Worm (Caenorhabditis elegans) whole organism, L1 larva: ENCODE results near the gene EEED8.13.
A peak's percentile ranks its signal among the peaks of the same experiment; 100 is the strongest.

Source experiments
- C34B4.2 ChIP-seq: sonication (generic microtip); optimal IDR thresholded peaks from 2 replicates; lab custom pipeline; 2017; ENCODE audit warnings: mild to moderate bottlenecking, missing genetic modification characterization, missing compliant biosample characterization
- Y116A8C.19 ChIP-seq: sonication (generic microtip); optimal IDR thresholded peaks from 2 replicates; lab custom pipeline; 2016; ENCODE audit warnings: missing compliant biosample characterization, missing genetic modification characterization, borderline replicate concordance
- alr-1 ChIP-seq: fragments of 200-800 bp; sonication (Bioruptor generic); optimal IDR thresholded peaks from 2 replicates; lab custom pipeline; 2018; ENCODE audit warnings: borderline replicate concordance, mild to moderate bottlenecking, missing genetic modification characterization, missing compliant biosample characterization
- aly-2 ChIP-seq: fragments of 150-350 bp; optimal IDR thresholded peaks from 2 replicates; lab custom pipeline; 2014; ENCODE audit warnings: missing biosample characterization, missing genetic modification characterization
- blmp-1 ChIP-seq: fragments of 150-350 bp; optimal IDR thresholded peaks from 2 replicates; lab custom pipeline; 2014; ENCODE audit warnings: missing biosample characterization, missing genetic modification characterization
- ceh-88 ChIP-seq: fragments of 200-800 bp; sonication (Bioruptor generic); IDR thresholded peaks from 2 replicates; pipeline ENCODE4 v1.3.6; 2022; ENCODE audit warnings: missing genetic modification characterization, missing compliant biosample characterization
- ceh-90 ChIP-seq: sonication (generic microtip); optimal IDR thresholded peaks from 2 replicates; lab custom pipeline; 2016; ENCODE audit warnings: missing genetic modification characterization, missing compliant biosample characterization
- ces-1 ChIP-seq: fragments of 150-350 bp; optimal IDR thresholded peaks from 2 replicates; lab custom pipeline; 2014; ENCODE audit warnings: missing biosample characterization, missing genetic modification reagents, missing genetic modification characterization
- dpl-1 ChIP-seq, 3 experiments: fragments of 150-350 bp in 2 of 3; sonication (generic microtip) in 1 of 3; optimal IDR thresholded peaks; 2 replicates each; lab custom pipeline; 2014 to 2017; ENCODE audit warnings: missing biosample characterization in 3 of 3, missing genetic modification characterization in 3 of 3, missing genetic modification reagents in 3 of 3
- dsc-1 ChIP-seq: sonication (generic microtip); optimal IDR thresholded peaks from 2 replicates; lab custom pipeline; 2016; ENCODE audit warnings: mild to moderate bottlenecking, missing genetic modification characterization, missing compliant biosample characterization
- egl-13 ChIP-seq: sonication (generic microtip); optimal IDR thresholded peaks from 2 replicates; lab custom pipeline; 2016; ENCODE audit warnings: missing genotype, missing genetic modification reagents, missing genetic modification characterization, missing compliant biosample characterization
- egl-27 ChIP-seq, 2 experiments: fragments of 150-350 bp in 1 of 2; sonication (generic microtip); optimal IDR thresholded peaks; 3 replicates each; lab custom pipeline; 2017 to 2018; ENCODE audit warnings: missing biosample characterization in 2 of 2, missing genetic modification characterization in 2 of 2, missing genetic modification reagents in 2 of 2
- elt-2 ChIP-seq: sonication (generic microtip); optimal IDR thresholded peaks from 2 replicates; lab custom pipeline; 2016; ENCODE audit warnings: missing genetic modification characterization, mild to moderate bottlenecking, inconsistent platforms, missing compliant biosample characterization, missing genetic modification reagents
- fkh-10 ChIP-seq: sonication (generic microtip); optimal IDR thresholded peaks from 2 replicates; lab custom pipeline; 2017; ENCODE audit warnings: missing biosample characterization, missing genetic modification reagents, missing genetic modification characterization
- fkh-4 ChIP-seq: sonication (generic microtip); optimal IDR thresholded peaks from 2 replicates; lab custom pipeline; 2016; ENCODE audit warnings: missing compliant biosample characterization, missing genetic modification characterization, borderline replicate concordance
- fkh-8 ChIP-seq: sonication (generic microtip); optimal IDR thresholded peaks from 2 replicates; lab custom pipeline; 2016; ENCODE audit warnings: mild to moderate bottlenecking, missing genetic modification characterization, missing compliant biosample characterization
- hlh-17 ChIP-seq: fragments of 200-800 bp; sonication (Bioruptor generic); optimal IDR thresholded peaks from 2 replicates; lab custom pipeline; 2018; ENCODE audit warnings: missing genetic modification characterization, mild to moderate bottlenecking, missing compliant biosample characterization, moderate library complexity, borderline replicate concordance
- hlh-4 ChIP-seq: sonication (generic microtip); optimal IDR thresholded peaks from 2 replicates; lab custom pipeline; 2016; ENCODE audit warnings: mild to moderate bottlenecking, missing genetic modification characterization, missing compliant biosample characterization
- hpl-2 ChIP-seq: fragments of 150-350 bp; optimal IDR thresholded peaks from 2 replicates; lab custom pipeline; 2014; ENCODE audit warnings: missing biosample characterization, missing genetic modification reagents, missing genetic modification characterization
- irx-1 ChIP-seq: sonication (generic microtip); optimal IDR thresholded peaks from 2 replicates; lab custom pipeline; 2016; ENCODE audit warnings: missing genetic modification characterization, missing compliant biosample characterization
- isw-1 ChIP-seq: fragments of 200-800 bp; sonication (Bioruptor generic); IDR thresholded peaks from 2 replicates; pipeline ENCODE4 v1.3.6; 2022; ENCODE audit warnings: missing genetic modification characterization, missing compliant biosample characterization
- jun-1 ChIP-seq: fragments of 150-350 bp; optimal IDR thresholded peaks from 2 replicates; lab custom pipeline; 2014; ENCODE audit warnings: missing biosample characterization, missing genetic modification reagents, missing genetic modification characterization
- lin-35 ChIP-seq, 2 experiments: fragments of 150-350 bp; optimal IDR thresholded peaks; 2 replicates each; lab custom pipeline; 2014; ENCODE audit warnings: missing biosample characterization in 2 of 2, missing genetic modification characterization in 2 of 2, missing genetic modification reagents in 2 of 2
- mdl-1 ChIP-seq, 2 experiments: fragments of 150-350 bp; optimal IDR thresholded peaks; 2 replicates each; lab custom pipeline; 2014 to 2017; ENCODE audit warnings: missing biosample characterization in 2 of 2, missing genetic modification characterization in 2 of 2, inconsistent platforms in 1 of 2
- mef-2 ChIP-seq: fragments of 150-350 bp; optimal IDR thresholded peaks from 2 replicates; lab custom pipeline; 2014; ENCODE audit warnings: missing biosample characterization, missing genetic modification characterization
- mep-1 ChIP-seq: fragments of 150-350 bp; optimal IDR thresholded peaks from 2 replicates; lab custom pipeline; 2014; ENCODE audit warnings: missing biosample characterization, missing genetic modification characterization
- nhr-12 ChIP-seq: sonication (generic microtip); optimal IDR thresholded peaks from 2 replicates; lab custom pipeline; 2017; ENCODE audit warnings: missing biosample characterization, missing genetic modification characterization
- nhr-19 ChIP-seq: fragments of 200-800 bp; sonication (Bioruptor generic); conservative IDR thresholded peaks from 2 replicates; pipeline ENCODE4 v1.3.6; 2022; ENCODE audit warnings: missing genetic modification characterization, missing compliant biosample characterization
- nhr-20 ChIP-seq: sonication (generic microtip); optimal IDR thresholded peaks from 2 replicates; lab custom pipeline; 2016; ENCODE audit warnings: mild to moderate bottlenecking, missing genetic modification characterization, missing compliant biosample characterization
- nhr-237 ChIP-seq: fragments of 150-350 bp; optimal IDR thresholded peaks from 2 replicates; lab custom pipeline; 2014; ENCODE audit warnings: missing biosample characterization, missing genetic modification characterization
- nhr-47 ChIP-seq: sonication (generic microtip); optimal IDR thresholded peaks from 2 replicates; lab custom pipeline; 2016; ENCODE audit warnings: mild to moderate bottlenecking, missing genetic modification characterization, moderate library complexity, missing compliant biosample characterization
- nhr-76 ChIP-seq: sonication (generic microtip); optimal IDR thresholded peaks from 2 replicates; lab custom pipeline; 2017; ENCODE audit warnings: missing biosample characterization, missing genetic modification characterization
- nhr-77 ChIP-seq: fragments of 150-350 bp; optimal IDR thresholded peaks from 2 replicates; lab custom pipeline; 2014; ENCODE audit warnings: missing biosample characterization, missing genetic modification characterization
- pag-3 ChIP-seq: sonication (generic microtip); optimal IDR thresholded peaks from 2 replicates; lab custom pipeline; 2017; ENCODE audit warnings: missing genetic modification characterization, mild to moderate bottlenecking, missing compliant biosample characterization, antibody characterized with exemption, borderline replicate concordance; ENCODE audit not compliant: insufficient read depth
- pax-3 ChIP-seq: fragments of 200-800 bp; sonication (Bioruptor generic); optimal IDR thresholded peaks from 2 replicates; lab custom pipeline; 2018; ENCODE audit warnings: mild to moderate bottlenecking, missing genetic modification characterization, moderate library complexity, missing compliant biosample characterization
- pqm-1 ChIP-seq: sonication (generic microtip); optimal IDR thresholded peaks from 3 replicates; lab custom pipeline; 2017; ENCODE audit warnings: missing biosample characterization, missing genetic modification characterization
- rnt-1 ChIP-seq: sonication (generic microtip); optimal IDR thresholded peaks from 2 replicates; lab custom pipeline; 2016; ENCODE audit warnings: mild to moderate bottlenecking, missing genetic modification characterization, moderate library complexity, missing compliant biosample characterization
- snu-23 ChIP-seq: sonication (generic microtip); optimal IDR thresholded peaks from 2 replicates; lab custom pipeline; 2016; ENCODE audit warnings: missing genetic modification characterization, missing compliant biosample characterization
- sox-4 ChIP-seq: sonication (generic microtip); optimal IDR thresholded peaks from 2 replicates; lab custom pipeline; 2016; ENCODE audit warnings: missing genetic modification characterization, missing compliant biosample characterization
- sptf-1 ChIP-seq: fragments of 150-350 bp; optimal IDR thresholded peaks from 2 replicates; lab custom pipeline; 2014; ENCODE audit warnings: missing biosample characterization, missing genetic modification characterization
- swsn-7 ChIP-seq: sonication (generic microtip); optimal IDR thresholded peaks from 2 replicates; lab custom pipeline; 2016; ENCODE audit warnings: missing genetic modification characterization, missing compliant biosample characterization
- tbx-2 ChIP-seq: sonication (generic microtip); optimal IDR thresholded peaks from 2 replicates; lab custom pipeline; 2016; ENCODE audit warnings: missing genetic modification characterization, missing compliant biosample characterization
- tlp-1 ChIP-seq: fragments of 150-350 bp; optimal IDR thresholded peaks from 2 replicates; lab custom pipeline; 2014; ENCODE audit warnings: missing biosample characterization, missing genetic modification characterization
- unc-130 ChIP-seq: fragments of 150-350 bp; optimal IDR thresholded peaks from 2 replicates; lab custom pipeline; 2017; ENCODE audit warnings: missing biosample characterization, missing genetic modification characterization, inconsistent platforms
- unc-30 ChIP-seq: sonication (generic microtip); optimal IDR thresholded peaks from 2 replicates; lab custom pipeline; 2017; ENCODE audit warnings: missing biosample characterization, missing genetic modification characterization
- unc-62 ChIP-seq: fragments of 150-350 bp; optimal IDR thresholded peaks from 2 replicates; lab custom pipeline; 2014; ENCODE audit warnings: missing biosample characterization, missing genetic modification reagents, missing genetic modification characterization
- unc-98 ChIP-seq: fragments of 200-800 bp; sonication (Bioruptor generic); IDR thresholded peaks from 2 replicates; pipeline ENCODE4 v1.3.6; 2022; ENCODE audit warnings: missing genetic modification characterization, missing compliant biosample characterization
- vab-15 ChIP-seq: sonication (generic microtip); optimal IDR thresholded peaks from 2 replicates; lab custom pipeline; 2017; ENCODE audit warnings: missing genotype, mild to moderate bottlenecking, missing genetic modification characterization, missing compliant biosample characterization
- xbp-1 ChIP-seq: sonication (generic microtip); optimal IDR thresholded peaks from 2 replicates; lab custom pipeline; 2016; ENCODE audit warnings: missing genetic modification characterization, missing compliant biosample characterization
- ztf-11 ChIP-seq, 2 experiments: sonication (generic microtip); optimal IDR thresholded peaks; 2 replicates each; lab custom pipeline; 2016 to 2017; ENCODE audit warnings: missing genetic modification characterization in 2 of 2, missing biosample characterization in 1 of 2, missing compliant biosample characterization in 1 of 2
- ztf-4 ChIP-seq: fragments of 150-350 bp; optimal IDR thresholded peaks from 2 replicates; lab custom pipeline; 2014; ENCODE audit warnings: missing biosample characterization, missing genetic modification characterization

EEED8.13 gene

DNA sequence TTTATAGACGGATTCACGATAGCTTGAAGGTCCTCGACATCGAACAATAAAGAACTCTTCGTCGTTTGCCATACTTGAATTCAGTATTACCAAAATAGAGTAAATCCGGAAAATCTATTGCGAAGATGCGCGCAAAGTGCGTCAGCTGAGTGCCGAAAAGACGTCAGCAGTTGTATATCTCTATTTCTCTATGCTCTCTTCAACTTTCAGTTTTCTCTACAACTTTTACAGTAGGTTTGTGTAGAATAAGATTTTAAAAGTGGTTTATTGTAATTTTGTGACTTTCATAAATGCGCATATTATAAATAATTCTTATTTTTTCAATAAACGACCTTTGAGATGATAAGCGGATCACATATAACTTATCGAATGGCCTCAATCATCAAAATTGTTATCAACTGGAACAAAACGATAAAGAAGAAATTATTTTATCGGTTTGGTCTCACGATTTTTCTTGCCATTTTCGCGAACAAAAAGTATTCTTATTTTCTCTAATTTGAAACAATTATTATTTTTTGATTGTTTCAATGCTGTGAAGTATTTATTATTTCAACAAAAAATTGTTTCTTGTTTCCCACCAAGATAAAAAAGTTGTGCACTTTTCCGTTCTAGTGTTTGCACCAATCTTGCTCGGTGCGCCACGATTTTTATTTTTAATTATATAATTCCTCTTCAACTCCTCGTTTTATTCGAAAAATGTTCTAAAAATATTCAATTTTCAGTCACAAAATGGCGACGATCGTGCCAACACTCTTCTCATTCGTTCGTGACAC lies 38.9 kb downstream of the EEED8.13 start, which contains the start of the genes agt-2 and F09E5.3:
Gene agt-2, minus strand, starts transcription at position 553 of the 773 bp plus-strand sequence.
Gene F09E5.3, plus strand, starts transcription at position 723 of the 773 bp plus-strand sequence.
- TF ChIP-seq irx-1 (tag; lab: Kevin White, UChicago) (peak; percentile 91), nhr-19 (GFP tag; lab: Robert Waterston, UW) (peak; percentile 93), jun-1 (tag; lab: Kevin White, UChicago) (peak; percentile 89), nhr-12 (tag; lab: Kevin White, UChicago) (no peak), ztf-4 (tag; lab: Kevin White, UChicago) (peak; percentile 91), hlh-4 (tag; lab: Kevin White, UChicago) (no peak), swsn-7 (tag; lab: Kevin White, UChicago) (peak; percentile 96), pag-3 (tag; lab: Kevin White, UChicago) (no peak), isw-1 (peak; percentile 86), ceh-88 (GFP tag; lab: Robert Waterston, UW) (peak; percentile 78), fkh-10 (GFP tag; lab: Kevin White, UChicago) (peak; percentile 71), tlp-1 (tag; lab: Kevin White, UChicago) (no peak), tbx-2 (tag; lab: Kevin White, UChicago) (peak; percentile 94), sptf-1 (tag; lab: Kevin White, UChicago) (no peak), ztf-11 (tag; optimal IDR thresholded peaks at IDR 0.05; lab: Kevin White, UChicago) (peak in 1 of 2 experiments; percentile 81), nhr-76 (tag; lab: Kevin White, UChicago) (no peak), nhr-237 (tag; lab: Kevin White, UChicago) (peak; percentile 75), unc-98 (no peak), mdl-1 (tag; optimal IDR thresholded peaks at IDR 0.05; lab: Kevin White, UChicago) (peak in 1 of 2 experiments; percentile 84), xbp-1 (tag; lab: Kevin White, UChicago) (peak; percentile 95), lin-35 (GFP tag; optimal IDR thresholded peaks at IDR 0.05; lab: Kevin White, UChicago) (peak; percentile 93), snu-23 (peak; percentile 98), nhr-77 (tag; lab: Kevin White, UChicago) (peak; percentile 86), ces-1 (GFP tag; lab: Kevin White, UChicago) (no peak), unc-62 (GFP tag; lab: Kevin White, UChicago) (no peak), vab-15 (tag; lab: Kevin White, UChicago) (peak; percentile 25), elt-2 (tag; lab: Kevin White, UChicago) (peak; percentile 82), unc-30 (tag; lab: Kevin White, UChicago) (no peak), fkh-4 (tag; lab: Kevin White, UChicago) (peak; percentile 13), C34B4.2 (no peak), hpl-2 (GFP tag; lab: Kevin White, UChicago) (peak; percentile 63), dsc-1 (tag; lab: Kevin White, UChicago) (peak; percentile 95), dpl-1 (GFP tag; optimal IDR thresholded peaks at IDR 0.05; lab: Kevin White, UChicago) (peak; percentile 88 to 91 (median 90)), nhr-20 (tag; lab: Kevin White, UChicago) (peak; percentile 95), unc-130 (tag; lab: Kevin White, UChicago) (peak; percentile 95), egl-13 (tag; lab: Kevin White, UChicago) (peak; percentile 84), fkh-8 (tag; lab: Kevin White, UChicago) (peak; percentile 92), rnt-1 (tag; lab: Kevin White, UChicago) (peak; percentile 96), egl-27 (tag; optimal IDR thresholded peaks at IDR 0.05; lab: Kevin White, UChicago) (peak; percentile 1 to 14), pqm-1 (no peak), alr-1 (no peak), mef-2 (peak; percentile 28), pax-3 (peak; percentile 83), hlh-17 (GFP tag; lab: Kevin White, UChicago) (no peak), ceh-90 (tag; lab: Kevin White, UChicago) (peak; percentile 37), Y116A8C.19 (tag; lab: Kevin White, UChicago) (no peak), aly-2 (tag; lab: Kevin White, UChicago) (peak; percentile 92), nhr-47 (tag; lab: Kevin White, UChicago) (peak; percentile 96), blmp-1 (peak; percentile 81), mep-1 (tag; lab: Kevin White, UChicago) (peak; percentile 98), sox-4 (peak; percentile 77)
